Fruit fly (Drosophila melanogaster) whole organism, embryonic: ENCODE measurements around the gene CG7742.

ENCODE experiments used
- CG11085 ChIP-seq: fragments of 200-800 bp; sonication (Bioruptor generic); IDR thresholded peaks from 2 replicates; pipeline ENCODE4 v1.3.6; 2022; ENCODE audit warnings: missing biosample characterization, missing genetic modification characterization
- CG11456 ChIP-seq: fragments of 200-800 bp; sonication (Bioruptor generic); IDR thresholded peaks from 3 replicates; pipeline ENCODE4 v1.3.6; 2022; ENCODE audit warnings: missing biosample characterization, missing genetic modification characterization
- CG17359 ChIP-seq: fragments of 200-800 bp; sonication (Bioruptor generic); optimal IDR thresholded peaks from 3 replicates; lab custom pipeline; 2018; ENCODE audit warnings: missing biosample characterization, mild to moderate bottlenecking, missing genetic modification characterization, moderate library complexity
- CG2120 ChIP-seq: fragments of 200-800 bp; sonication (Bioruptor generic); optimal IDR thresholded peaks from 3 replicates; lab custom pipeline; 2016; ENCODE audit warnings: missing biosample characterization, missing genetic modification characterization
- CG2678 ChIP-seq: fragments of 200-800 bp; sonication (Bioruptor generic); optimal IDR thresholded peaks from 3 replicates; lab custom pipeline; 2019; ENCODE audit warnings: missing biosample characterization, mild to moderate bottlenecking, missing genetic modification characterization, moderate library complexity
- CG34422 ChIP-seq: fragments of 200-800 bp; sonication (Bioruptor generic); IDR thresholded peaks from 3 replicates; pipeline ENCODE4 v1.3.6; 2022; ENCODE audit warnings: missing biosample characterization, missing genetic modification characterization
- CG3847 ChIP-seq: fragments of 200-800 bp; sonication (Bioruptor generic); IDR thresholded peaks from 2 replicates; pipeline ENCODE4 v1.3.6; 2022; ENCODE audit warnings: missing biosample characterization, missing genetic modification characterization
- CG42726 ChIP-seq: fragments of 200-800 bp; sonication (Bioruptor generic); IDR thresholded peaks from 2 replicates; pipeline ENCODE4 v1.3.6; 2022; ENCODE audit warnings: missing biosample characterization, missing genetic modification characterization; ENCODE audit not compliant: partially characterized antibody
- CG7786 ChIP-seq: fragments of 200-800 bp; sonication (Bioruptor generic); optimal IDR thresholded peaks from 2 replicates; lab custom pipeline; 2016; ENCODE audit warnings: missing biosample characterization, missing genetic modification characterization
- CG8944 ChIP-seq: fragments of 200-800 bp; sonication (Bioruptor generic); optimal IDR thresholded peaks from 3 replicates; lab custom pipeline; 2016; ENCODE audit warnings: missing biosample characterization, missing genetic modification characterization
- CG9609 ChIP-seq: fragments of 200-800 bp; sonication (Bioruptor generic); optimal IDR thresholded peaks from 3 replicates; lab custom pipeline; 2016; ENCODE audit warnings: missing biosample characterization, missing genetic modification characterization
- Ets65A ChIP-seq: fragments of 200-800 bp; sonication (Bioruptor generic); peaks from one replicate; lab custom pipeline; 2016; ENCODE audit warnings: missing biosample characterization, missing genetic modification characterization
- Gug ChIP-seq: fragments of 200-800 bp; sonication (Bioruptor generic); IDR thresholded peaks from 4 replicates; pipeline ENCODE4 v1.3.6; 2022; ENCODE audit warnings: missing biosample characterization, missing genetic modification characterization
- H15 ChIP-seq: fragments of 200-800 bp; sonication (Bioruptor generic); IDR thresholded peaks from 3 replicates; pipeline ENCODE4 v1.3.6; 2022; ENCODE audit warnings: missing biosample characterization, missing genetic modification characterization
- HmgD ChIP-seq: fragments of 200-800 bp; sonication (Bioruptor generic); optimal IDR thresholded peaks from 3 replicates; lab custom pipeline; 2016; ENCODE audit warnings: missing biosample characterization, missing genetic modification characterization
- Hr51 ChIP-seq, 2 experiments: fragments of 200-800 bp; sonication (Bioruptor generic); optimal IDR thresholded peaks; 2 replicates in 1 of 2; 3 replicates in 1 of 2; lab custom pipeline; 2016 to 2018; ENCODE audit warnings: missing biosample characterization in 2 of 2, missing genetic modification characterization in 2 of 2, mild to moderate bottlenecking in 1 of 2, moderate library complexity in 1 of 2
- Max ChIP-seq: fragments of 200-800 bp; sonication (Bioruptor generic); optimal IDR thresholded peaks from 2 replicates; lab custom pipeline; 2016; ENCODE audit warnings: missing biosample characterization, mild to moderate bottlenecking, missing genetic modification characterization
- Mes4 ChIP-seq: fragments of 200-800 bp; sonication (Bioruptor generic); optimal IDR thresholded peaks from 2 replicates; lab custom pipeline; 2016; ENCODE audit warnings: missing biosample characterization, missing genetic modification characterization
- Nf-YA ChIP-seq: fragments of 200-800 bp; sonication (Bioruptor generic); IDR thresholded peaks from 2 replicates; pipeline ENCODE4 v1.3.6; 2022; ENCODE audit warnings: missing biosample characterization, missing genetic modification characterization
- NfI ChIP-seq: fragments of 200-800 bp; sonication (Bioruptor generic); optimal IDR thresholded peaks from 3 replicates; lab custom pipeline; 2018; ENCODE audit warnings: missing biosample characterization, mild to moderate bottlenecking, missing genetic modification characterization, moderate library complexity
- Pdp1 ChIP-seq, 2 experiments: fragments of 200-800 bp; sonication (Bioruptor generic); optimal IDR thresholded peaks; 3 replicates each; lab custom pipeline; 2016; ENCODE audit warnings: missing biosample characterization in 2 of 2, missing genetic modification characterization in 2 of 2, mild to moderate bottlenecking in 1 of 2, moderate library complexity in 1 of 2
- Sox102F ChIP-seq: fragments of 200-800 bp; sonication (Bioruptor generic); optimal IDR thresholded peaks from 2 replicates; lab custom pipeline; 2018; ENCODE audit warnings: missing biosample characterization, mild to moderate bottlenecking, missing genetic modification characterization, moderate library complexity
- ap ChIP-seq: fragments of 200-800 bp; sonication (Bioruptor generic); IDR thresholded peaks from 2 replicates; pipeline ENCODE4 v1.3.6; 2022; ENCODE audit warnings: missing biosample characterization, missing genetic modification characterization
- cato ChIP-seq: fragments of 200-800 bp; sonication (Bioruptor generic); optimal IDR thresholded peaks from 2 replicates; lab custom pipeline; 2016; ENCODE audit warnings: missing biosample characterization, missing genetic modification characterization, borderline replicate concordance
- chif ChIP-seq, 2 experiments: fragments of 200-800 bp; sonication (Bioruptor generic); optimal IDR thresholded peaks; 3 replicates each; lab custom pipeline; 2016; ENCODE audit warnings: missing biosample characterization in 2 of 2, missing genetic modification characterization in 2 of 2
- chm ChIP-seq: fragments of 200-800 bp; sonication (Bioruptor generic); IDR thresholded peaks from 2 replicates; pipeline ENCODE4 v1.3.6; 2022; ENCODE audit warnings: missing biosample characterization, missing genetic modification characterization
- corto ChIP-seq: fragments of 200-800 bp; sonication (Bioruptor generic); optimal IDR thresholded peaks from 2 replicates; lab custom pipeline; 2016; ENCODE audit warnings: missing biosample characterization, mild to moderate bottlenecking, missing genetic modification characterization, moderate library complexity
- da ChIP-seq: fragments of 200-800 bp; sonication (Bioruptor generic); optimal IDR thresholded peaks from 2 replicates; lab custom pipeline; 2016; ENCODE audit warnings: missing biosample characterization, missing genetic modification characterization
- dmrt99B ChIP-seq: fragments of 200-800 bp; sonication (Bioruptor generic); optimal IDR thresholded peaks from 2 replicates; lab custom pipeline; 2018; ENCODE audit warnings: missing biosample characterization, mild to moderate bottlenecking, missing genetic modification characterization, moderate library complexity
- dpn ChIP-seq, 2 experiments: fragments of 200-800 bp; sonication (Bioruptor generic); optimal IDR thresholded peaks; 3 replicates each; lab custom pipeline; 2016; ENCODE audit warnings: missing biosample characterization in 2 of 2, missing genetic modification characterization in 2 of 2
- dysf ChIP-seq: fragments of 200-800 bp; sonication (Bioruptor generic); IDR thresholded peaks from 3 replicates; pipeline ENCODE4 v1.3.6; 2022; ENCODE audit warnings: missing biosample characterization, missing genetic modification characterization
- esg ChIP-seq: fragments of 200-800 bp; sonication (Bioruptor generic); conservative IDR thresholded peaks from 2 replicates; pipeline ENCODE4 v1.3.6; 2022; ENCODE audit warnings: missing biosample characterization, missing genetic modification characterization
- kni ChIP-seq: fragments of 200-800 bp; sonication (Bioruptor generic); optimal IDR thresholded peaks from 3 replicates; lab custom pipeline; 2017; ENCODE audit warnings: mild to moderate bottlenecking, missing biosample characterization, missing genetic modification reagents, missing genetic modification characterization
- lab ChIP-seq: fragments of 200-800 bp; sonication (Bioruptor generic); optimal IDR thresholded peaks from 3 replicates; lab custom pipeline; 2017; ENCODE audit warnings: missing biosample characterization, missing genetic modification characterization, mild to moderate bottlenecking, moderate library complexity, missing genetic modification reagents
- lilli ChIP-seq: fragments of 200-800 bp; sonication (Bioruptor generic); optimal IDR thresholded peaks from 3 replicates; lab custom pipeline; 2016; ENCODE audit warnings: missing biosample characterization, missing genetic modification characterization
- p53 ChIP-seq: fragments of 200-800 bp; sonication (Bioruptor generic); optimal IDR thresholded peaks from 2 replicates; lab custom pipeline; 2016; ENCODE audit warnings: missing biosample characterization, missing genetic modification characterization
- ranshi ChIP-seq: fragments of 200-800 bp; sonication (Bioruptor generic); IDR thresholded peaks from 2 replicates; pipeline ENCODE4 v1.3.6; 2022; ENCODE audit warnings: missing biosample characterization, missing genetic modification characterization
- sens ChIP-seq: fragments of 200-800 bp; sonication (Bioruptor generic); peaks from one replicate; lab custom pipeline; 2016; ENCODE audit warnings: missing biosample characterization, missing genetic modification characterization
- slbo ChIP-seq: fragments of 200-800 bp; sonication (Bioruptor generic); IDR thresholded peaks from 2 replicates; pipeline ENCODE4 v1.3.6; 2022; ENCODE audit warnings: missing biosample characterization, missing genetic modification characterization
- slou ChIP-seq: fragments of 200-800 bp; sonication (Bioruptor generic); optimal IDR thresholded peaks from 3 replicates; lab custom pipeline; 2016; ENCODE audit warnings: missing biosample characterization, missing genetic modification characterization
- tgo ChIP-seq: fragments of 200-800 bp; sonication (Bioruptor generic); IDR thresholded peaks from 3 replicates; pipeline ENCODE4 v1.3.6; 2022; ENCODE audit warnings: missing biosample characterization, missing genetic modification characterization
- twi ChIP-seq: fragments of 200-800 bp; optimal IDR thresholded peaks from 2 replicates; lab custom pipeline; 2019; ENCODE audit warnings: missing biosample characterization, mild to moderate bottlenecking, missing genetic modification characterization, moderate library complexity
- vvl ChIP-seq: fragments of 200-800 bp; sonication (Bioruptor generic); IDR thresholded peaks from 2 replicates; pipeline ENCODE4 v1.3.6; 2022; ENCODE audit warnings: missing biosample characterization, missing genetic modification characterization
- wdn ChIP-seq: fragments of 200-800 bp; sonication (Bioruptor generic); IDR thresholded peaks from 2 replicates; pipeline ENCODE4 v1.3.6; 2022; ENCODE audit warnings: missing biosample characterization, missing genetic modification characterization

CG7742 gene

dm6 chr2L:5225547-5226213 lies 10.8 kb upstream of the CG7742 start (continued):
- TF ChIP-seq CG3847 (GFP tag; lab: Robert Waterston, UW) (0 out of 2 replicates have a peak, but pooled peaks have one; percentile 10), CG17359 (tag; lab: Kevin White, UChicago) (peak; percentile 12), HmgD (no peak), NfI (GFP tag; lab: Kevin White, UChicago) (peak; percentile 12), corto (GFP tag; lab: Kevin White, UChicago) (no peak), esg (GFP tag; lab: Robert Waterston, UW) (0 out of 2 replicates have a peak, but pooled peaks have one; percentile 10), vvl (GFP tag; lab: Robert Waterston, UW) (peak; percentile 57), Pdp1 (GFP tag; optimal IDR thresholded peaks at IDR 0.05; lab: Kevin White, UChicago) (peak; percentile 7 to 64), CG34422 (GFP tag; lab: Robert Waterston, UW) (0 out of 3 replicates have a peak, but pooled peaks have one; percentile 35), Mes4 (GFP tag; lab: Kevin White, UChicago) (no peak), cato (GFP tag; lab: Kevin White, UChicago) (no peak), wdn (GFP tag; lab: Robert Waterston, UW) (0 out of 2 replicates have a peak, but pooled peaks have one; percentile 34), tgo (GFP tag; lab: Robert Waterston, UW) (peak; percentile 34; the same call in 2 of the 3 replicates), da (no peak), CG2120 (GFP tag; lab: Kevin White, UChicago) (peak; percentile 62), dpn (GFP tag; optimal IDR thresholded peaks at IDR 0.05; lab: Kevin White, UChicago) (peak; percentile 15 to 30), CG11456 (GFP tag; lab: Robert Waterston, UW) (0 out of 3 replicates have a peak, but pooled peaks have one; percentile 40), dmrt99B (tag; lab: Kevin White, UChicago) (peak; percentile 13), dysf (GFP tag; lab: Robert Waterston, UW) (peak; percentile 60; the same call in 2 of the 3 replicates), Gug (GFP tag; lab: Robert Waterston, UW) (peak; percentile 37; the same call in 2 of the 4 replicates), Nf-YA (GFP tag; lab: Robert Waterston, UW) (0 out of 2 replicates have a peak, but pooled peaks have one; percentile 11), p53 (no peak), CG11085 (GFP tag; lab: Robert Waterston, UW) (peak; percentile 28; the same call in 1 of the 2 replicates), slbo (GFP tag; lab: Robert Waterston, UW) (peak; percentile 72), H15 (GFP tag; lab: Robert Waterston, UW) (0 out of 3 replicates have a peak, but pooled peaks have one; percentile 27), CG8944 (GFP tag; lab: Kevin White, UChicago) (no peak), Sox102F (GFP tag; lab: Kevin White, UChicago) (peak; percentile 28), slou (peak; percentile 54), twi (no peak), ap (GFP tag; lab: Robert Waterston, UW) (peak; percentile 33), CG7786 (GFP tag; lab: Kevin White, UChicago) (peak; percentile 3), lab (GFP tag; lab: Kevin White, UChicago) (peak; percentile 43), Hr51 (GFP tag; optimal IDR thresholded peaks at IDR 0.05; lab: Kevin White, UChicago) (peak in 1 of 2 experiments; percentile 43), CG9609 (GFP tag; lab: Kevin White, UChicago) (peak; percentile 20), kni (no peak), CG42726 (GFP tag; lab: Robert Waterston, UW) (no peak), Ets65A (GFP tag; lab: Kevin White, UChicago) (no peak), CG2678 (tag; lab: Kevin White, UChicago) (peak; percentile 45), ranshi (GFP tag; lab: Robert Waterston, UW) (peak; percentile 29; the same call in 1 of the 2 replicates), chif (GFP tag; optimal IDR thresholded peaks at IDR 0.05; lab: Kevin White, UChicago) (peak in 1 of 2 experiments; percentile 22), sens (GFP tag; lab: Kevin White, UChicago) (peak; percentile 84), lilli (peak; percentile 57), Max (GFP tag; lab: Kevin White, UChicago) (peak; percentile 12), chm (no peak)
